Worm (Caenorhabditis elegans) whole organism, L2 larva: ENCODE measurements around the gene ZC168.2.

ENCODE experiments used
- C34F6.9 ChIP-seq: fragments of 150-350 bp; optimal IDR thresholded peaks from 2 replicates; lab custom pipeline; 2014; ENCODE audit warnings: missing biosample characterization, missing genetic modification characterization
- F13H6.1 ChIP-seq: sonication (generic microtip); optimal IDR thresholded peaks from 2 replicates; lab custom pipeline; 2016; ENCODE audit warnings: missing genetic modification characterization, missing compliant biosample characterization
- R02D3.7 ChIP-seq: fragments of 150-350 bp; optimal IDR thresholded peaks from 2 replicates; lab custom pipeline; 2014; ENCODE audit warnings: missing biosample characterization, missing genetic modification characterization
- ZK546.5 ChIP-seq: sonication (generic microtip); optimal IDR thresholded peaks from 2 replicates; lab custom pipeline; 2017; ENCODE audit warnings: missing biosample characterization, missing genetic modification characterization
- alr-1 ChIP-seq: fragments of 150-350 bp; optimal IDR thresholded peaks from 2 replicates; lab custom pipeline; 2014; ENCODE audit warnings: missing biosample characterization, missing genetic modification characterization
- aly-2 ChIP-seq: fragments of 150-350 bp; optimal IDR thresholded peaks from 2 replicates; lab custom pipeline; 2014; ENCODE audit warnings: missing biosample characterization, missing genetic modification characterization
- ama-1 ChIP-seq: fragments of 150-350 bp; optimal IDR thresholded peaks from 2 replicates; lab custom pipeline; 2018; ENCODE audit warnings: inconsistent platforms
- ceh-16 ChIP-seq: fragments of 150-350 bp; optimal IDR thresholded peaks from 2 replicates; lab custom pipeline; 2014; ENCODE audit warnings: missing biosample characterization, missing genetic modification characterization
- ceh-82 ChIP-seq: fragments of 150-350 bp; optimal IDR thresholded peaks from 2 replicates; lab custom pipeline; 2014; ENCODE audit warnings: missing biosample characterization, missing genetic modification characterization
- crh-2 ChIP-seq: sonication (generic microtip); optimal IDR thresholded peaks from 2 replicates; lab custom pipeline; 2017; ENCODE audit warnings: missing biosample characterization, missing genetic modification characterization
- dmd-4 ChIP-seq: sonication (generic microtip); optimal IDR thresholded peaks from 2 replicates; lab custom pipeline; 2017; ENCODE audit warnings: missing biosample characterization, missing genetic modification characterization
- egl-27 ChIP-seq: sonication (generic microtip); optimal IDR thresholded peaks from 3 replicates; lab custom pipeline; 2017; ENCODE audit warnings: missing biosample characterization, missing genetic modification reagents, missing genetic modification characterization
- elt-1 ChIP-seq: fragments of 150-350 bp; optimal IDR thresholded peaks from 2 replicates; lab custom pipeline; 2014; ENCODE audit warnings: missing biosample characterization, missing genetic modification characterization
- gmeb-1 ChIP-seq: fragments of 150-350 bp; optimal IDR thresholded peaks from 2 replicates; lab custom pipeline; 2014; ENCODE audit warnings: missing biosample characterization, missing genetic modification characterization
- lin-11 ChIP-seq: fragments of 150-350 bp; sonication (generic microtip); optimal IDR thresholded peaks from 2 replicates; lab custom pipeline; 2014; ENCODE audit warnings: missing biosample characterization, missing genetic modification characterization, inconsistent platforms, mixed read lengths
- lin-39 ChIP-seq: fragments of 150-350 bp; optimal IDR thresholded peaks from 2 replicates; lab custom pipeline; 2014; ENCODE audit warnings: missing biosample characterization, missing genetic modification reagents, missing genetic modification characterization
- lsy-2 ChIP-seq, 2 experiments: fragments of 150-350 bp in 1 of 2; sonication (generic microtip) in 1 of 2; optimal IDR thresholded peaks; 2 replicates each; lab custom pipeline; 2014 to 2017; ENCODE audit warnings: missing biosample characterization in 2 of 2, missing genetic modification characterization in 2 of 2
- mbf-1 ChIP-seq: sonication (generic microtip); optimal IDR thresholded peaks from 2 replicates; lab custom pipeline; 2017; ENCODE audit warnings: missing biosample characterization, missing genetic modification characterization
- nhr-10 ChIP-seq: sonication (generic microtip); optimal IDR thresholded peaks from 2 replicates; lab custom pipeline; 2017; ENCODE audit warnings: missing biosample characterization, missing genetic modification characterization
- nhr-11 ChIP-seq: fragments of 150-350 bp; optimal IDR thresholded peaks from 2 replicates; lab custom pipeline; 2014; ENCODE audit warnings: missing biosample characterization, missing genetic modification characterization
- nhr-129 ChIP-seq: fragments of 150-350 bp; optimal IDR thresholded peaks from 2 replicates; lab custom pipeline; 2014; ENCODE audit warnings: missing biosample characterization, missing genetic modification characterization
- nhr-237 ChIP-seq: fragments of 150-350 bp; optimal IDR thresholded peaks from 2 replicates; lab custom pipeline; 2014; ENCODE audit warnings: missing biosample characterization, missing genetic modification characterization
- nhr-6 ChIP-seq: fragments of 150-350 bp; optimal IDR thresholded peaks from 2 replicates; lab custom pipeline; 2014; ENCODE audit warnings: missing biosample characterization, missing genetic modification characterization
- nhr-77 ChIP-seq: fragments of 150-350 bp; optimal IDR thresholded peaks from 2 replicates; lab custom pipeline; 2014; ENCODE audit warnings: missing biosample characterization, missing genetic modification characterization
- peb-1 ChIP-seq: fragments of 150-350 bp; optimal IDR thresholded peaks from 2 replicates; lab custom pipeline; 2014; ENCODE audit warnings: missing biosample characterization, missing genetic modification characterization
- skn-1 ChIP-seq: sonication (generic microtip); optimal IDR thresholded peaks from 2 replicates; lab custom pipeline; 2017; ENCODE audit warnings: missing biosample characterization, missing genetic modification characterization
- sma-3 ChIP-seq: sonication (generic microtip); optimal IDR thresholded peaks from 2 replicates; lab custom pipeline; 2016; ENCODE audit warnings: missing genetic modification reagents, missing genetic modification characterization, missing compliant biosample characterization
- sma-9 ChIP-seq, 2 experiments: fragments of 150-350 bp in 1 of 2; sonication (generic microtip) in 1 of 2; optimal IDR thresholded peaks; 2 replicates each; lab custom pipeline; 2014 to 2016; ENCODE audit warnings: missing genetic modification characterization in 2 of 2, mild to moderate bottlenecking in 1 of 2, missing biosample characterization in 1 of 2, missing compliant biosample characterization in 1 of 2, missing genetic modification reagents in 1 of 2, moderate library complexity in 1 of 2
- unc-39 ChIP-seq: fragments of 150-350 bp; optimal IDR thresholded peaks from 2 replicates; lab custom pipeline; 2014; ENCODE audit warnings: missing biosample characterization, missing genetic modification characterization
- unc-55 ChIP-seq: fragments of 150-350 bp; sonication (generic microtip); optimal IDR thresholded peaks from 3 replicates; lab custom pipeline; 2014; ENCODE audit warnings: missing biosample characterization, missing genetic modification reagents, missing genetic modification characterization
- zag-1 ChIP-seq: fragments of 150-350 bp; optimal IDR thresholded peaks from 2 replicates; lab custom pipeline; 2014; ENCODE audit warnings: missing biosample characterization, missing genetic modification characterization
- ztf-1 ChIP-seq: fragments of 200-800 bp; sonication (Bioruptor generic); conservative IDR thresholded peaks from 2 replicates; pipeline ENCODE4 v1.3.6; 2022; ENCODE audit warnings: missing genetic modification characterization, missing compliant biosample characterization
- ztf-4 ChIP-seq: fragments of 150-350 bp; optimal IDR thresholded peaks from 2 replicates; lab custom pipeline; 2014; ENCODE audit warnings: missing biosample characterization, missing genetic modification characterization

The ZC168.2 gene

ce11 chrIV:10765053-10765452 lies 37.2 kb downstream of the ZC168.2 start, which contains the start of gene T25B9.12:
Gene T25B9.12, plus strand, starts transcription at chrIV:10765353.
- TF ChIP-seq zag-1 (no peak), ZK546.5 (tag; lab: Kevin White, UChicago) (no peak), elt-1 (tag; lab: Kevin White, UChicago) (no peak), F13H6.1 (no peak), ztf-1 (no peak), C34F6.9 (tag; lab: Kevin White, UChicago) (no peak), lsy-2 (tag; optimal IDR thresholded peaks at IDR 0.05; lab: Kevin White, UChicago) (no peak)

DNA sequence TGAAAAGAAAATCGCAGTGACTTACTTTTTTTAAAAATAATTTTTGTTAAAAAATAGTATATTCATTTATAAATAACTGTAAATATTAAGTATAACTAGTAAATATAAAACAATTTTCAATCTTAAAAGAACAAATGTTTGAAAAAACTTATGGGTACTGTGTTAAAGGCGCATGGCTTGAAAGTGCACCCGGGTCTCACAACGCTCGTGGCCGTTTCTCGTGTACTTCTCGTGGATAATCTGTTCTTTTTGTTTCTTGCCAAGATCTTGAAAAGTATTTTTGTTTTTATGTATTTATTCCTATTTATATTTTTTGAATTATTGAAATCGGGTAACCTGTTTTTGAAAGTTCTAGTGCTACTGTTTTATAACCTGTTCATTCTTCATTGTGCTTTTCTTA lies 38.2 kb downstream of the ZC168.2 start:
- peak in 1 of 2 experiments; percentile 54 for TF ChIP-seq lsy-2 (tag; optimal IDR thresholded peaks at IDR 0.05; lab: Kevin White, UChicago)
- TF ChIP-seq sma-9 (GFP tag; optimal IDR thresholded peaks at IDR 0.05; lab: Kevin White, UChicago): no peak
- no peak for TF ChIP-seq sma-9 (tag; optimal IDR thresholded peaks at IDR 0.05; lab: Kevin White, UChicago)

ce11 chrIV:10768146-10768636 lies 40.4 kb downstream of the ZC168.2 start, which contains the start of gene T25B9.8:
Gene T25B9.8, minus strand, starts transcription at chrIV:10768196.
- TF ChIP-seq nhr-129 (tag; lab: Kevin White, UChicago) (no peak), egl-27 (no peak), lin-11 (tag; lab: Kevin White, UChicago) (no peak), R02D3.7 (tag; lab: Kevin White, UChicago) (no peak), aly-2 (tag; lab: Kevin White, UChicago) (no peak), C34F6.9 (tag; lab: Kevin White, UChicago) (peak; percentile 0), ceh-16 (tag; lab: Kevin White, UChicago) (no peak)

DNA sequence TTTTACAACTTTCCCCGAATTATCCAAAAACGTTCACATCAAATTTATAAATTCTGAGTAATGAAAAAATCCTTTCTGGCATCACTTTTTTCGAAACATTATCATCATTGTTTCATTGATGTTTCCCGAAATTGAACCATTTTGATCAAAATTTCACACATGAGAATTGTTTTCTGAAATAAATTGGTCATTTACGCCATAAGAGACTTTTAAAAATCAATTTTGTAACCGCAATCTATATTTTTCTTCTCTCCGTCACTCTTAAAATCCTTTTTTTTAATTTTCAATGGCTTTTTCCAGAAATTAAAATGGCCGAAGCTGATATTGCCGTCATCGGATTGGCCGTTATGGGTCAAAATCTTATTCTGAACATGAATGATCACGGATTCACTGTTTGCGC lies 41.5 kb downstream of the ZC168.2 start, which contains the start of gene T25B9.9:
T25B9.9 (plus strand) TSS at position 301 of the 400 bp plus-strand sequence.
- TF ChIP-seq peb-1 (no peak), gmeb-1 (tag; lab: Kevin White, UChicago) (no peak), ZK546.5 (tag; lab: Kevin White, UChicago) (no peak), R02D3.7 (tag; lab: Kevin White, UChicago) (no peak), nhr-77 (tag; lab: Kevin White, UChicago) (no peak), alr-1 (tag; lab: Kevin White, UChicago) (no peak), lin-39 (tag; lab: Kevin White, UChicago) (no peak), ztf-4 (tag; lab: Kevin White, UChicago) (no peak)
- TF ChIP-seq, all 48 proteins: peak for 0

ce11 chrIV:10771296-10771695 lies 43.5 kb downstream of the ZC168.2 start:
- TF ChIP-seq mbf-1 (no peak), ceh-82 (tag; lab: Kevin White, UChicago) (no peak), dmd-4 (tag; lab: Kevin White, UChicago) (no peak), skn-1 (tag; lab: Kevin White, UChicago) (no peak), nhr-129 (tag; lab: Kevin White, UChicago) (no peak), ceh-16 (tag; lab: Kevin White, UChicago) (no peak), sma-3 (GFP tag; lab: Kevin White, UChicago) (no peak), lsy-2 (tag; optimal IDR thresholded peaks at IDR 0.05; lab: Kevin White, UChicago) (no peak), nhr-237 (tag; lab: Kevin White, UChicago) (no peak), lin-11 (tag; lab: Kevin White, UChicago) (no peak)

DNA sequence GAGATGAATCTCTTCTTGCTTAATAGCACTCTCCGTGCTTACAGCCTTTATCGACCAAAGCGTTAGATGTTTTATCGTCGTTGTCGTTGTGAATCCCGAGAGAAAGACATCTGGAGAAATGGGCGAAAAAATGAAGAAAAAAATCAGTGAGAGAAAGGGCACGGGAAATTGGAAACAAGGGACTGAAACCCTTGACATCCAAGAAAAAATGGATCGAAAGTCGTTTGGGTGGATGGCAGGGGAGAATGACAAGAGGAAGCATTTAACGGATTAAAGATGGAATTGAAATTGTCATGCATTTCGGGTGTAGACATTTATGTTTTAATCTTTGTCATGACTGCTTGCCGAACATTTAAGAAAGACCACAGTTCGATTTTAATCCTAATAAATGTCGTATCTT lies 46.0 kb downstream of the ZC168.2 start, which contains the start of gene inpp-1:
inpp-1 (minus strand) TSS at position 101 of the 400 bp plus-strand sequence.
- no peak for TF ChIP-seq aly-2 (tag; lab: Kevin White, UChicago)
- no peak for TF ChIP-seq nhr-11 (tag; lab: Kevin White, UChicago)
- TF ChIP-seq crh-2 (tag; lab: Kevin White, UChicago): no peak
- no peak for TF ChIP-seq ztf-1
- no peak for TF ChIP-seq sma-3 (GFP tag; lab: Kevin White, UChicago)
- no peak for TF ChIP-seq unc-55 (GFP tag; lab: Kevin White, UChicago)
- TF ChIP-seq zag-1: no peak
- no peak for TF ChIP-seq nhr-6 (tag; lab: Kevin White, UChicago)
- no peak for TF ChIP-seq nhr-10 (tag; lab: Kevin White, UChicago)
- no peak for TF ChIP-seq alr-1 (tag; lab: Kevin White, UChicago)
- TF ChIP-seq skn-1 (tag; lab: Kevin White, UChicago): no peak
- TF ChIP-seq lsy-2 (tag; optimal IDR thresholded peaks at IDR 0.05; lab: Kevin White, UChicago): no peak
- no peak for TF ChIP-seq unc-39 (tag; lab: Kevin White, UChicago)
- no peak for TF ChIP-seq ama-1 (lab: Kevin White, UChicago)
